Fruit fly (Drosophila melanogaster) whole organism, prepupa: ENCODE measurements around the gene gcm.

Experiments used
- Blimp-1 ChIP-seq: fragments of 200-800 bp; sonication (Bioruptor generic); optimal IDR thresholded peaks from 3 replicates; lab custom pipeline; 2017; ENCODE audit warnings: missing biosample characterization, missing genetic modification characterization, mild to moderate bottlenecking, moderate library complexity, missing genetic modification reagents
- CG10631 ChIP-seq: fragments of 200-800 bp; sonication (Bioruptor generic); optimal IDR thresholded peaks from 2 replicates; lab custom pipeline; 2016; ENCODE audit warnings: missing biosample characterization, missing genetic modification characterization
- CG10669 ChIP-seq: fragments of 200-800 bp; sonication (Bioruptor generic); optimal IDR thresholded peaks from 3 replicates; lab custom pipeline; 2018; ENCODE audit warnings: missing biosample characterization, mild to moderate bottlenecking, missing genetic modification characterization, moderate library complexity
- CG11294 ChIP-seq: fragments of 200-800 bp; sonication (Bioruptor generic); IDR thresholded peaks from 2 replicates; pipeline ENCODE4 v1.3.6; 2022; ENCODE audit warnings: missing biosample characterization, missing genetic modification characterization
- CG11762 ChIP-seq: fragments of 200-800 bp; sonication (Bioruptor generic); optimal IDR thresholded peaks from 3 replicates; lab custom pipeline; 2016; ENCODE audit warnings: missing biosample characterization, missing genetic modification characterization; ENCODE audit not compliant: insufficient read depth
- CG11902 ChIP-seq: fragments of 200-800 bp; sonication (Bioruptor generic); optimal IDR thresholded peaks from 3 replicates; lab custom pipeline; 2016; ENCODE audit warnings: missing biosample characterization, missing genetic modification characterization
- CG15336 ChIP-seq: fragments of 200-800 bp; sonication (Bioruptor generic); IDR thresholded peaks from 2 replicates; pipeline ENCODE4 v1.3.6; 2022; ENCODE audit warnings: missing biosample characterization, missing genetic modification characterization
- CG1621 ChIP-seq: fragments of 200-800 bp; sonication (Bioruptor generic); optimal IDR thresholded peaks from 3 replicates; lab custom pipeline; 2018; ENCODE audit warnings: missing biosample characterization, mild to moderate bottlenecking, missing genetic modification characterization
- CG16779 ChIP-seq: fragments of 200-800 bp; sonication (Bioruptor generic); optimal IDR thresholded peaks from 3 replicates; lab custom pipeline; 2017; ENCODE audit warnings: missing biosample characterization, mild to moderate bottlenecking, missing genetic modification characterization
- CG3032 ChIP-seq: fragments of 200-800 bp; optimal IDR thresholded peaks from 2 replicates; lab custom pipeline; 2019; ENCODE audit warnings: missing biosample characterization, mild to moderate bottlenecking, missing genetic modification characterization, moderate library complexity
- CG31627 ChIP-seq: fragments of 200-800 bp; sonication (Bioruptor generic); optimal IDR thresholded peaks from 3 replicates; lab custom pipeline; 2016; ENCODE audit warnings: missing biosample characterization, missing genetic modification characterization
- CG32006 ChIP-seq: fragments of 200-800 bp; sonication (Bioruptor generic); optimal IDR thresholded peaks from 3 replicates; lab custom pipeline; 2017; ENCODE audit warnings: missing biosample characterization, mild to moderate bottlenecking, missing genetic modification characterization
- CG34406 ChIP-seq: fragments of 200-800 bp; sonication (Bioruptor generic); optimal IDR thresholded peaks from 3 replicates; lab custom pipeline; 2016; ENCODE audit warnings: missing biosample characterization, missing genetic modification characterization
- CG3919 ChIP-seq: fragments of 200-800 bp; sonication (Bioruptor generic); optimal IDR thresholded peaks from 3 replicates; lab custom pipeline; 2016; ENCODE audit warnings: missing biosample characterization, missing genetic modification characterization
- CG4318 ChIP-seq: fragments of 200-800 bp; sonication (Bioruptor generic); optimal IDR thresholded peaks from 3 replicates; lab custom pipeline; 2017; ENCODE audit warnings: missing biosample characterization, mild to moderate bottlenecking, missing genetic modification characterization
- CG6163 ChIP-seq: fragments of 200-800 bp; sonication (Bioruptor generic); IDR thresholded peaks from 3 replicates; pipeline ENCODE4 v1.3.6; 2022; ENCODE audit warnings: missing biosample characterization, missing genetic modification characterization
- CG6276 ChIP-seq: fragments of 200-800 bp; sonication (Bioruptor generic); optimal IDR thresholded peaks from 2 replicates; lab custom pipeline; 2017; ENCODE audit warnings: missing biosample characterization, mild to moderate bottlenecking, missing genetic modification characterization
- CG6792 ChIP-seq: fragments of 200-800 bp; sonication (Bioruptor generic); optimal IDR thresholded peaks from 3 replicates; lab custom pipeline; 2016; ENCODE audit warnings: missing biosample characterization, missing genetic modification characterization
- CG6808 ChIP-seq: fragments of 200-800 bp; sonication (Bioruptor generic); optimal IDR thresholded peaks from 3 replicates; lab custom pipeline; 2017; ENCODE audit warnings: missing biosample characterization, missing genetic modification characterization, mild to moderate bottlenecking, moderate library complexity, missing genetic modification reagents
- CG6854 ChIP-seq: fragments of 200-800 bp; sonication (Bioruptor generic); optimal IDR thresholded peaks from 2 replicates; lab custom pipeline; 2017; ENCODE audit warnings: missing biosample characterization, mild to moderate bottlenecking, missing genetic modification characterization
- CG7368 ChIP-seq: fragments of 200-800 bp; sonication (Bioruptor generic); optimal IDR thresholded peaks from 3 replicates; lab custom pipeline; 2016; ENCODE audit warnings: missing biosample characterization, missing genetic modification characterization
- CG8119 ChIP-seq: fragments of 200-800 bp; sonication (Bioruptor generic); IDR thresholded peaks from 3 replicates; pipeline ENCODE4 v1.3.6; 2022; ENCODE audit warnings: missing biosample characterization, missing genetic modification characterization
- CG8319 ChIP-seq: fragments of 200-800 bp; sonication (Bioruptor generic); optimal IDR thresholded peaks from 3 replicates; lab custom pipeline; 2016; ENCODE audit warnings: missing biosample characterization, missing genetic modification characterization
- CG8632 ChIP-seq: fragments of 200-800 bp; sonication (Bioruptor generic); optimal IDR thresholded peaks from 3 replicates; lab custom pipeline; 2016; ENCODE audit warnings: missing biosample characterization, missing genetic modification characterization
- CG9139 ChIP-seq: fragments of 200-800 bp; sonication (Bioruptor generic); optimal IDR thresholded peaks from 3 replicates; lab custom pipeline; 2017; ENCODE audit warnings: missing biosample characterization, mild to moderate bottlenecking, missing genetic modification characterization
- Eip75B ChIP-seq: fragments of 200-800 bp; sonication (Bioruptor generic); optimal IDR thresholded peaks from 3 replicates; lab custom pipeline; 2016; ENCODE audit warnings: missing biosample characterization, missing genetic modification characterization
- Eip78C ChIP-seq: fragments of 200-800 bp; sonication (Bioruptor generic); peaks from one replicate; lab custom pipeline; 2016; ENCODE audit warnings: missing biosample characterization, missing genetic modification characterization
- Ets21C ChIP-seq: fragments of 200-800 bp; sonication (Bioruptor generic); optimal IDR thresholded peaks from 3 replicates; lab custom pipeline; 2016; ENCODE audit warnings: missing biosample characterization, missing genetic modification characterization
- Ets96B ChIP-seq: fragments of 200-800 bp; optimal IDR thresholded peaks from 2 replicates; lab custom pipeline; 2019; ENCODE audit warnings: missing biosample characterization, mild to moderate bottlenecking, missing genetic modification characterization, moderate library complexity
- Gug ChIP-seq: fragments of 200-800 bp; sonication (Bioruptor generic); IDR thresholded peaks from 2 replicates; pipeline ENCODE4 v1.3.6; 2022; ENCODE audit warnings: missing biosample characterization, missing genetic modification characterization
- Hr38 ChIP-seq: sonication (Bioruptor generic); optimal IDR thresholded peaks from 2 replicates; lab custom pipeline; 2016; ENCODE audit warnings: missing biosample characterization, missing genetic modification characterization
- Hr39 ChIP-seq: fragments of 200-800 bp; sonication (Bioruptor generic); optimal IDR thresholded peaks from 2 replicates; lab custom pipeline; 2016; ENCODE audit warnings: missing biosample characterization, missing genetic modification characterization
- Lpt ChIP-seq: fragments of 200-800 bp; sonication (Bioruptor generic); optimal IDR thresholded peaks from 3 replicates; lab custom pipeline; 2016; ENCODE audit warnings: missing biosample characterization, missing genetic modification characterization
- Met ChIP-seq: fragments of 200-800 bp; sonication (Bioruptor generic); optimal IDR thresholded peaks from 3 replicates; lab custom pipeline; 2016; ENCODE audit warnings: missing biosample characterization, missing genetic modification characterization
- OdsH ChIP-seq: fragments of 200-800 bp; sonication (Bioruptor generic); optimal IDR thresholded peaks from 3 replicates; lab custom pipeline; 2016; ENCODE audit warnings: missing biosample characterization, missing genetic modification characterization
- Smox ChIP-seq: fragments of 200-800 bp; sonication (Bioruptor generic); optimal IDR thresholded peaks from 3 replicates; lab custom pipeline; 2016; ENCODE audit warnings: missing biosample characterization, missing genetic modification characterization
- Sox102F ChIP-seq: fragments of 200-800 bp; sonication (Bioruptor generic); optimal IDR thresholded peaks from 2 replicates; lab custom pipeline; 2016; ENCODE audit warnings: missing biosample characterization, mild to moderate bottlenecking, missing genetic modification characterization
- Sox14 ChIP-seq: fragments of 200-800 bp; sonication (Bioruptor generic); optimal IDR thresholded peaks from 3 replicates; lab custom pipeline; 2016; ENCODE audit warnings: missing biosample characterization, missing genetic modification characterization
- achi ChIP-seq: fragments of 200-800 bp; sonication (Bioruptor generic); optimal IDR thresholded peaks from 3 replicates; lab custom pipeline; 2016; ENCODE audit warnings: missing biosample characterization, missing genetic modification characterization
- acj6 ChIP-seq: fragments of 200-800 bp; sonication (Bioruptor generic); optimal IDR thresholded peaks from 3 replicates; lab custom pipeline; 2016; ENCODE audit warnings: missing biosample characterization, missing genetic modification characterization
- cyc ChIP-seq: fragments of 200-800 bp; sonication (Bioruptor generic); optimal IDR thresholded peaks from 3 replicates; lab custom pipeline; 2016; ENCODE audit warnings: missing biosample characterization, missing genetic modification characterization
- dac ChIP-seq: fragments of 200-800 bp; sonication (Bioruptor generic); optimal IDR thresholded peaks from 2 replicates; lab custom pipeline; 2017; ENCODE audit warnings: missing biosample characterization, mild to moderate bottlenecking, missing genetic modification characterization
- dsx ChIP-seq: fragments of 200-800 bp; optimal IDR thresholded peaks from 3 replicates; lab custom pipeline; 2019; ENCODE audit warnings: missing biosample characterization, mild to moderate bottlenecking, missing genetic modification characterization, moderate library complexity; ENCODE audit not compliant: poor library complexity, severe bottlenecking
- esn ChIP-seq: fragments of 200-800 bp; sonication (Bioruptor generic); optimal IDR thresholded peaks from 2 replicates; lab custom pipeline; 2016; ENCODE audit warnings: missing biosample characterization, mild to moderate bottlenecking, missing genetic modification characterization, moderate library complexity
- net ChIP-seq: fragments of 200-800 bp; sonication (Bioruptor generic); optimal IDR thresholded peaks from 3 replicates; lab custom pipeline; 2016; ENCODE audit warnings: missing biosample characterization, missing genetic modification characterization
- pdm3 ChIP-seq: fragments of 200-800 bp; sonication (Bioruptor generic); optimal IDR thresholded peaks from 3 replicates; lab custom pipeline; 2016; ENCODE audit warnings: missing biosample characterization, missing genetic modification characterization
- salr ChIP-seq, 2 experiments: fragments of 200-800 bp; sonication (Bioruptor generic); optimal IDR thresholded peaks; 3 replicates each; lab custom pipeline; 2016 to 2018; ENCODE audit warnings: missing biosample characterization in 2 of 2, missing genetic modification characterization in 2 of 2, mild to moderate bottlenecking in 1 of 2
- spab ChIP-seq: fragments of 200-800 bp; sonication (Bioruptor generic); optimal IDR thresholded peaks from 2 replicates; lab custom pipeline; 2017; ENCODE audit warnings: missing biosample characterization, mild to moderate bottlenecking, missing genetic modification characterization, missing genetic modification reagents
- ss ChIP-seq, 2 experiments: fragments of 200-800 bp; sonication (Bioruptor generic); optimal IDR thresholded peaks; 2 replicates in 1 of 2; 3 replicates in 1 of 2; lab custom pipeline; 2017 to 2018; ENCODE audit warnings: mild to moderate bottlenecking in 2 of 2, missing biosample characterization in 2 of 2, missing genetic modification characterization in 2 of 2, moderate library complexity in 1 of 2
- svp ChIP-seq: fragments of 200-800 bp; sonication (Bioruptor generic); peaks from one replicate; lab custom pipeline; 2016; ENCODE audit warnings: missing biosample characterization, missing genetic modification characterization
- topi ChIP-seq: fragments of 200-800 bp; sonication (Bioruptor generic); optimal IDR thresholded peaks from 3 replicates; lab custom pipeline; 2016; ENCODE audit warnings: missing biosample characterization, missing genetic modification characterization

Gene gcm

DNA sequence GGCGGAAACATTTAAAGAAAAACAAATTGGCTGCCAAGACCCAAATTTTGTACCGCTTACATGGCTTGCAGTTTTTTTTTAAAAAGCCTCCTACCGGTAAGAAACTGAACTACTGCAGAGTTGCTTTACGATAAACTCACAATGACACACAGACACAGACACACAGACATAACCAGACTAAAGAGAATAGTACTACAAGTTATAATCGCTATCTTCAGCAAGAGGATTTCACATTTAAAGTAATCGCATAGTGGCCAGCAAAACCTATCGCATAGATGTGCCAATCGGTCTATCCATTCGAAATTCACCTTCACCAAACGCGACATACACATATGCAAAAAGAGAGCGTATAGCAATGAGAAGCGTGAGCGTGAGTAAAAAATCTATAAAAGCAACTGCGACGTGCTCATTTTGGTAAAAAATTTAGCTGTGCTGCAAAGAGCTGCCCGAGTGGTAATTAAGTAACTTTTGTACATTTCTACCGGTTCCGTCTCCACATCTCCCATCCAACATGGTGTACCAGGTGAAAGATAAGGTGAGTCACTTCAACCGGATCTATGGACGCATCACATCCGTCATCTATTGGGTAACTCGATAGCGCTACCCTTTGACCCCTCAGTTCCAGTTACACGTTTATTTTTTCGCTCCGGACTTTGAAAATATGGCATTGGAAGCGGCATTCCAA lies 31.6 kb upstream of the gcm start, which contains the start of gene Trx2:
TSS of gene Trx2 (plus strand) at position 161 of the 685 bp plus-strand sequence.
- no peak for TF ChIP-seq achi (GFP tag; lab: Kevin White, UChicago)
- peak; percentile 54 for TF ChIP-seq Sox102F (GFP tag; lab: Kevin White, UChicago)
- no peak for TF ChIP-seq CG31627 (GFP tag; lab: Kevin White, UChicago)
- TF ChIP-seq CG3919 (GFP tag; lab: Kevin White, UChicago), result peak; percentile 26
- no peak for TF ChIP-seq spab (GFP tag; lab: Kevin White, UChicago)
- TF ChIP-seq svp (GFP tag; lab: Kevin White, UChicago), result peak; percentile 82
- peak; percentile 25 for TF ChIP-seq CG6276 (GFP tag; lab: Kevin White, UChicago)
- peak in 1 of 2 experiments; percentile 5 for TF ChIP-seq salr (GFP tag; optimal IDR thresholded peaks at IDR 0.05; lab: Kevin White, UChicago)
- TF ChIP-seq net, result peak; percentile 55
- no peak for TF ChIP-seq Hr39 (GFP tag; lab: Kevin White, UChicago)
- TF ChIP-seq OdsH (GFP tag; lab: Kevin White, UChicago), result no peak
- TF ChIP-seq Met (GFP tag; lab: Kevin White, UChicago), result peak; percentile 10
- TF ChIP-seq Ets96B, result no peak
- TF ChIP-seq CG15336 (GFP tag; lab: Robert Waterston, UW), result peak; percentile 61
- TF ChIP-seq esn (GFP tag; lab: Kevin White, UChicago), result peak; percentile 27
- no peak for TF ChIP-seq CG3032
- TF ChIP-seq CG32006 (GFP tag; lab: Kevin White, UChicago), result no peak
- peak; percentile 75 for TF ChIP-seq Eip78C (GFP tag; lab: Kevin White, UChicago)
- no peak for TF ChIP-seq CG6808
- TF ChIP-seq pdm3 (GFP tag; lab: Kevin White, UChicago), result no peak
- TF ChIP-seq CG4318 (GFP tag; lab: Kevin White, UChicago), result no peak
- TF ChIP-seq CG16779 (tag; lab: Kevin White, UChicago), result peak; percentile 73
- peak; percentile 56; the same call in 1 of the 3 replicates for TF ChIP-seq CG6163 (GFP tag; lab: Robert Waterston, UW)
- no peak for TF ChIP-seq CG11902 (GFP tag; lab: Kevin White, UChicago)
- TF ChIP-seq CG6854 (GFP tag; lab: Kevin White, UChicago), result peak; percentile 69
- TF ChIP-seq dsx (GFP tag; lab: Kevin White, UChicago), result peak; percentile 15
- peak; percentile 56 for TF ChIP-seq Lpt (GFP tag; lab: Kevin White, UChicago)
- peak; percentile 6; the same call in 1 of the 2 replicates for TF ChIP-seq CG11294 (GFP tag; lab: Robert Waterston, UW)
- no peak for TF ChIP-seq Hr38 (GFP tag; lab: Kevin White, UChicago)
- no peak for TF ChIP-seq CG10631 (GFP tag; lab: Kevin White, UChicago)
- TF ChIP-seq topi (GFP tag; lab: Kevin White, UChicago), result peak; percentile 21
- TF ChIP-seq Sox14 (GFP tag; lab: Kevin White, UChicago), result peak; percentile 4
- no peak for TF ChIP-seq Ets21C
- peak; percentile 60 for TF ChIP-seq CG9139 (GFP tag; lab: Kevin White, UChicago)
- TF ChIP-seq dac, result no peak
- no peak for TF ChIP-seq acj6
- no peak for TF ChIP-seq Smox (GFP tag; lab: Kevin White, UChicago)
- TF ChIP-seq Eip75B (GFP tag; lab: Kevin White, UChicago), result peak; percentile 6
- TF ChIP-seq CG34406 (GFP tag; lab: Kevin White, UChicago), result no peak
- TF ChIP-seq Gug (GFP tag; lab: Robert Waterston, UW), result no peak
- peak; percentile 54 for TF ChIP-seq CG1621 (tag; lab: Kevin White, UChicago)
- no peak for TF ChIP-seq CG8632 (GFP tag; lab: Kevin White, UChicago)
- TF ChIP-seq CG10669 (GFP tag; lab: Kevin White, UChicago), result peak; percentile 13
- TF ChIP-seq CG8319 (GFP tag; lab: Kevin White, UChicago), result peak; percentile 19
- no peak for TF ChIP-seq Blimp-1 (GFP tag; lab: Kevin White, UChicago)
- TF ChIP-seq CG7368 (GFP tag; lab: Kevin White, UChicago), result peak; percentile 26
- no peak for TF ChIP-seq CG6792
- TF ChIP-seq cyc, result no peak
- no peak; the same call in 2 of the 3 replicates for TF ChIP-seq CG8119
- TF ChIP-seq CG11762, result no peak
- peak; percentile 50 to 52 for TF ChIP-seq ss (GFP tag; optimal IDR thresholded peaks at IDR 0.05; lab: Kevin White, UChicago)
